Fruit fly (Drosophila melanogaster) whole organism, embryonic: ENCODE results near the gene Ugt35E1.

Experiments used
- Asciz ChIP-seq: fragments of 200-800 bp; sonication (Bioruptor generic); optimal IDR thresholded peaks from 2 replicates; lab custom pipeline; 2017; ENCODE audit warnings: missing biosample characterization, mild to moderate bottlenecking, missing genetic modification characterization, missing genetic modification reagents
- Blimp-1 ChIP-seq: fragments of 200-800 bp; sonication (Bioruptor generic); optimal IDR thresholded peaks from 3 replicates; lab custom pipeline; 2018; ENCODE audit warnings: missing biosample characterization, missing genetic modification characterization, mild to moderate bottlenecking, moderate library complexity, missing genetic modification reagents
- CG10147 ChIP-seq: fragments of 200-800 bp; sonication (Bioruptor generic); optimal IDR thresholded peaks from 2 replicates; lab custom pipeline; 2019; ENCODE audit warnings: missing biosample characterization, mild to moderate bottlenecking, missing genetic modification characterization, moderate library complexity
- CG10366 ChIP-seq: fragments of 200-800 bp; sonication (Bioruptor generic); IDR thresholded peaks from 2 replicates; pipeline ENCODE4 v1.3.6; 2022; ENCODE audit warnings: missing biosample characterization, missing genetic modification characterization
- CG11560 ChIP-seq: fragments of 200-800 bp; sonication (Bioruptor generic); IDR thresholded peaks from 3 replicates; pipeline ENCODE4 v1.3.6; 2022; ENCODE audit warnings: missing biosample characterization, missing genetic modification characterization
- CG13624 ChIP-seq: fragments of 200-800 bp; sonication (Bioruptor generic); optimal IDR thresholded peaks from 2 replicates; lab custom pipeline; 2016; ENCODE audit warnings: missing biosample characterization, missing genetic modification characterization
- CG16863 ChIP-seq: fragments of 200-800 bp; sonication (Bioruptor generic); optimal IDR thresholded peaks from 3 replicates; lab custom pipeline; 2016; ENCODE audit warnings: missing biosample characterization, missing genetic modification characterization
- CG17612 ChIP-seq: fragments of 200-800 bp; sonication (Bioruptor generic); IDR thresholded peaks from 2 replicates; pipeline ENCODE4 v1.3.6; 2022; ENCODE audit warnings: missing biosample characterization, missing genetic modification characterization
- CG18011 ChIP-seq: fragments of 200-800 bp; sonication (Bioruptor generic); optimal IDR thresholded peaks from 2 replicates; lab custom pipeline; 2017; ENCODE audit warnings: missing biosample characterization, missing genetic modification characterization, mild to moderate bottlenecking, moderate library complexity, missing genotype
- CG18619 ChIP-seq: fragments of 200-800 bp; sonication (Bioruptor generic); optimal IDR thresholded peaks from 3 replicates; lab custom pipeline; 2017; ENCODE audit warnings: missing biosample characterization, mild to moderate bottlenecking, missing genetic modification characterization
- CG2712 ChIP-seq: fragments of 200-800 bp; optimal IDR thresholded peaks from 3 replicates; lab custom pipeline; 2019; ENCODE audit warnings: missing biosample characterization, mild to moderate bottlenecking, missing genetic modification characterization, moderate library complexity
- CG30431 ChIP-seq: fragments of 200-800 bp; sonication (Bioruptor generic); optimal IDR thresholded peaks from 2 replicates; lab custom pipeline; 2017; ENCODE audit warnings: missing biosample characterization, missing genetic modification characterization
- CG31365 ChIP-seq: fragments of 200-800 bp; sonication (Bioruptor generic); optimal IDR thresholded peaks from 2 replicates; lab custom pipeline; 2018; ENCODE audit warnings: missing biosample characterization, mild to moderate bottlenecking, missing genetic modification characterization
- CG34422 ChIP-seq: fragments of 200-800 bp; sonication (Bioruptor generic); IDR thresholded peaks from 3 replicates; pipeline ENCODE4 v1.3.6; 2022; ENCODE audit warnings: missing biosample characterization, missing genetic modification characterization
- CG4282 ChIP-seq: fragments of 200-800 bp; sonication (Bioruptor generic); optimal IDR thresholded peaks from 2 replicates; lab custom pipeline; 2016; ENCODE audit warnings: missing biosample characterization, missing genetic modification characterization
- CG43689 ChIP-seq: fragments of 200-800 bp; sonication (Bioruptor generic); IDR thresholded peaks from 2 replicates; pipeline ENCODE4 v1.3.6; 2022; ENCODE audit warnings: missing biosample characterization, missing genetic modification characterization
- CG4707 ChIP-seq: fragments of 200-800 bp; sonication (Bioruptor generic); optimal IDR thresholded peaks from 2 replicates; lab custom pipeline; 2018; ENCODE audit warnings: missing biosample characterization, mild to moderate bottlenecking, missing genetic modification characterization, moderate library complexity
- CG6765 ChIP-seq: fragments of 200-800 bp; sonication (Bioruptor generic); optimal IDR thresholded peaks from 3 replicates; lab custom pipeline; 2017; ENCODE audit warnings: missing biosample characterization, mild to moderate bottlenecking, missing genetic modification characterization
- CG8089 ChIP-seq: fragments of 200-800 bp; sonication (Bioruptor generic); optimal IDR thresholded peaks from 3 replicates; lab custom pipeline; 2016; ENCODE audit warnings: missing biosample characterization, missing genetic modification characterization
- CG9609 ChIP-seq: fragments of 200-800 bp; sonication (Bioruptor generic); optimal IDR thresholded peaks from 3 replicates; lab custom pipeline; 2016; ENCODE audit warnings: missing biosample characterization, missing genetic modification characterization
- CG9727 ChIP-seq: fragments of 200-800 bp; sonication (Bioruptor generic); optimal IDR thresholded peaks from 3 replicates; lab custom pipeline; 2017; ENCODE audit warnings: missing biosample characterization, mild to moderate bottlenecking, missing genetic modification characterization
- Dip2 ChIP-seq: fragments of 200-800 bp; sonication (Bioruptor generic); IDR thresholded peaks from 2 replicates; pipeline ENCODE4 v1.3.6; 2022; ENCODE audit warnings: missing biosample characterization, missing genetic modification characterization
- Hr3 ChIP-seq: fragments of 200-800 bp; sonication (Bioruptor generic); optimal IDR thresholded peaks from 3 replicates; lab custom pipeline; 2016; ENCODE audit warnings: missing biosample characterization, missing genetic modification characterization
- Lpt ChIP-seq: fragments of >200 bp; optimal IDR thresholded peaks from 2 replicates; lab custom pipeline; 2018; ENCODE audit warnings: missing biosample characterization, missing genetic modification characterization
- MESR4 ChIP-seq: fragments of 200-800 bp; sonication (Bioruptor generic); optimal IDR thresholded peaks from 2 replicates; lab custom pipeline; 2018; ENCODE audit warnings: missing biosample characterization, mild to moderate bottlenecking, missing genetic modification characterization, moderate library complexity
- Rx ChIP-seq: fragments of 200-800 bp; sonication (Bioruptor generic); IDR thresholded peaks from 2 replicates; pipeline ENCODE4 v1.3.6; 2022; ENCODE audit warnings: missing biosample characterization, missing genetic modification characterization
- Sox100B ChIP-seq: fragments of 200-800 bp; sonication (Bioruptor generic); optimal IDR thresholded peaks from 3 replicates; lab custom pipeline; 2018; ENCODE audit warnings: missing biosample characterization, mild to moderate bottlenecking, missing genetic modification characterization
- TFAM ChIP-seq: fragments of 200-800 bp; sonication (Bioruptor generic); optimal IDR thresholded peaks from 2 replicates; lab custom pipeline; 2017; ENCODE audit warnings: missing biosample characterization, missing genetic modification characterization, inconsistent platforms
- Tbp ChIP-seq: fragments of >200 bp; optimal IDR thresholded peaks from 2 replicates; lab custom pipeline; 2018; ENCODE audit warnings: missing biosample characterization, missing genetic modification characterization
- ato ChIP-seq: fragments of 200-800 bp; sonication (Bioruptor generic); IDR thresholded peaks from 2 replicates; pipeline ENCODE4 v1.3.6; 2022; ENCODE audit warnings: missing biosample characterization, missing genetic modification characterization; ENCODE audit not compliant: partially characterized antibody
- bowl ChIP-seq: fragments of 200-800 bp; sonication (Bioruptor generic); IDR thresholded peaks from 2 replicates; pipeline ENCODE4 v1.3.6; 2022; ENCODE audit warnings: missing biosample characterization, missing genetic modification characterization
- bsh ChIP-seq, 2 experiments: fragments of 200-800 bp; sonication (Bioruptor generic); optimal IDR thresholded peaks; 2 replicates each; lab custom pipeline; 2017 to 2018; ENCODE audit warnings: mild to moderate bottlenecking in 2 of 2, missing biosample characterization in 2 of 2, missing genetic modification characterization in 2 of 2, moderate library complexity in 1 of 2
- cg ChIP-seq: fragments of 200-800 bp; sonication (Bioruptor generic); optimal IDR thresholded peaks from 3 replicates; lab custom pipeline; 2019; ENCODE audit warnings: missing biosample characterization, mild to moderate bottlenecking, missing genetic modification characterization, moderate library complexity
- disco-r ChIP-seq: fragments of 200-800 bp; sonication (Bioruptor generic); optimal IDR thresholded peaks from 2 replicates; lab custom pipeline; 2016; ENCODE audit warnings: missing biosample characterization, missing genetic modification characterization
- emc ChIP-seq: fragments of 200-800 bp; sonication (Bioruptor generic); optimal IDR thresholded peaks from 2 replicates; lab custom pipeline; 2016; ENCODE audit warnings: missing biosample characterization, missing genetic modification characterization
- fu2 ChIP-seq: fragments of 200-800 bp; sonication (Bioruptor generic); optimal IDR thresholded peaks from 2 replicates; lab custom pipeline; 2016; ENCODE audit warnings: missing biosample characterization, missing genetic modification characterization
- gcm2 ChIP-seq: fragments of 200-800 bp; sonication (Bioruptor generic); optimal IDR thresholded peaks from 2 replicates; lab custom pipeline; 2016; ENCODE audit warnings: missing biosample characterization, missing genetic modification characterization
- gt ChIP-seq: fragments of 200-800 bp; sonication (Bioruptor generic); IDR thresholded peaks from 2 replicates; pipeline ENCODE4 v1.3.6; 2022; ENCODE audit warnings: missing biosample characterization, missing genetic modification characterization
- lmd ChIP-seq: fragments of 200-800 bp; sonication (Bioruptor generic); IDR thresholded peaks from 2 replicates; pipeline ENCODE4 v1.3.6; 2022; ENCODE audit warnings: missing biosample characterization, missing genetic modification characterization
- mirr ChIP-seq: fragments of 200-800 bp; sonication (Bioruptor generic); optimal IDR thresholded peaks from 3 replicates; lab custom pipeline; 2018; ENCODE audit warnings: missing biosample characterization, mild to moderate bottlenecking, missing genetic modification characterization
- p53 ChIP-seq: fragments of 200-800 bp; sonication (Bioruptor generic); optimal IDR thresholded peaks from 2 replicates; lab custom pipeline; 2016; ENCODE audit warnings: missing biosample characterization, missing genetic modification characterization
- pb ChIP-seq: fragments of 200-800 bp; sonication (Bioruptor generic); optimal IDR thresholded peaks from 3 replicates; lab custom pipeline; 2016; ENCODE audit warnings: missing biosample characterization, missing genetic modification characterization
- phol ChIP-seq: fragments of 200-800 bp; sonication (Bioruptor generic); optimal IDR thresholded peaks from 3 replicates; lab custom pipeline; 2018; ENCODE audit warnings: missing biosample characterization, mild to moderate bottlenecking, missing genetic modification characterization, moderate library complexity
- pnt ChIP-seq: fragments of 200-800 bp; sonication (Bioruptor generic); optimal IDR thresholded peaks from 3 replicates; lab custom pipeline; 2016; ENCODE audit warnings: missing biosample characterization, missing genetic modification characterization
- ranshi ChIP-seq: fragments of 200-800 bp; sonication (Bioruptor generic); IDR thresholded peaks from 2 replicates; pipeline ENCODE4 v1.3.6; 2022; ENCODE audit warnings: missing biosample characterization, missing genetic modification characterization
- repo ChIP-seq: fragments of 200-800 bp; sonication (Bioruptor generic); optimal IDR thresholded peaks from 2 replicates; lab custom pipeline; 2016; ENCODE audit warnings: missing biosample characterization, missing genetic modification characterization
- sens ChIP-seq: fragments of 200-800 bp; sonication (Bioruptor generic); peaks from one replicate; lab custom pipeline; 2016; ENCODE audit warnings: missing biosample characterization, missing genetic modification characterization
- sisA ChIP-seq: fragments of 200-800 bp; sonication (Bioruptor generic); IDR thresholded peaks from 2 replicates; pipeline ENCODE4 v1.3.6; 2022; ENCODE audit warnings: missing biosample characterization, missing genetic modification characterization
- sna ChIP-seq: fragments of 200-800 bp; sonication (Bioruptor generic); IDR thresholded peaks from 2 replicates; pipeline ENCODE4 v1.3.6; 2022; ENCODE audit warnings: missing biosample characterization, missing genetic modification characterization; ENCODE audit not compliant: partially characterized antibody
- sug ChIP-seq: fragments of 200-800 bp; optimal IDR thresholded peaks from 2 replicates; lab custom pipeline; 2019; ENCODE audit warnings: missing biosample characterization, mild to moderate bottlenecking, missing genetic modification characterization, moderate library complexity

Ugt35E1 gene

dm6 chr3R:11211291-11212061 lies 45.6 kb upstream of the Ugt35E1 start (continued):
- TF ChIP-seq sna (GFP tag; lab: Robert Waterston, UW): no peak
- TF ChIP-seq CG9727 (GFP tag; lab: Kevin White, UChicago): peak; percentile 61
- peak in 1 of 2 experiments; percentile 69 for TF ChIP-seq bsh (GFP tag; optimal IDR thresholded peaks at IDR 0.05; lab: Kevin White, UChicago)
- peak; percentile 18 for TF ChIP-seq gcm2 (GFP tag; lab: Kevin White, UChicago)
- peak; percentile 19 for TF ChIP-seq CG8089 (GFP tag; lab: Kevin White, UChicago)
- peak; percentile 53 for TF ChIP-seq Sox100B (GFP tag; lab: Kevin White, UChicago)
- TF ChIP-seq repo (GFP tag; lab: Kevin White, UChicago): peak; percentile 51
- TF ChIP-seq CG17612 (GFP tag; lab: Robert Waterston, UW): peak; percentile 76
- peak; percentile 88 for TF ChIP-seq sug (tag; lab: Kevin White, UChicago)
- peak; percentile 77 for TF ChIP-seq CG34422 (GFP tag; lab: Robert Waterston, UW)
- no peak for TF ChIP-seq TFAM (GFP tag; lab: Kevin White, UChicago)
- TF ChIP-seq CG43689 (GFP tag; lab: Robert Waterston, UW): no peak
- peak; percentile 20 for TF ChIP-seq emc (GFP tag; lab: Kevin White, UChicago)
- TF ChIP-seq sisA: peak; percentile 81
- peak; percentile 23 for TF ChIP-seq cg (GFP tag; lab: Kevin White, UChicago)
- TF ChIP-seq Hr3 (GFP tag; lab: Kevin White, UChicago): peak; percentile 77
- peak; percentile 62 for TF ChIP-seq CG9609
- TF ChIP-seq Blimp-1 (GFP tag; lab: Kevin White, UChicago): peak; percentile 56
- peak; percentile 92 for TF ChIP-seq sens (GFP tag; lab: Kevin White, UChicago)
- TF ChIP-seq CG31365: no peak
- no peak for TF ChIP-seq Lpt (GFP tag; lab: Kevin White, UChicago)
- TF ChIP-seq CG18619 (GFP tag; lab: Kevin White, UChicago): peak; percentile 40
- TF ChIP-seq CG13624 (GFP tag; lab: Kevin White, UChicago): peak; percentile 79
- 0 out of 2 replicates have a peak, but pooled peaks have one; percentile 37 for TF ChIP-seq Rx
- TF ChIP-seq CG11560 (tag; lab: Robert Waterston, UW): no peak
- TF ChIP-seq CG6765: peak; percentile 52
- TF ChIP-seq lmd: peak; percentile 81
- peak; percentile 33; the same call in 1 of the 2 replicates for TF ChIP-seq gt
- peak; percentile 75 for TF ChIP-seq CG10366 (GFP tag; lab: Robert Waterston, UW)
- peak; percentile 63 for TF ChIP-seq bowl (GFP tag; lab: Robert Waterston, UW)
- TF ChIP-seq fu2: peak; percentile 48
- TF ChIP-seq disco-r (GFP tag; lab: Kevin White, UChicago): peak; percentile 41
- peak; percentile 32 for TF ChIP-seq CG30431
- peak; percentile 72 for TF ChIP-seq CG2712 (tag; lab: Kevin White, UChicago)
- peak; percentile 68 for TF ChIP-seq mirr
- TF ChIP-seq p53 (GFP tag; lab: Kevin White, UChicago): no peak
- TF ChIP-seq CG18011: peak; percentile 5
- TF ChIP-seq Tbp (GFP tag; lab: Kevin White, UChicago): no peak
- peak; percentile 34 for TF ChIP-seq pb (GFP tag; lab: Kevin White, UChicago)
- TF ChIP-seq Asciz (GFP tag; lab: Kevin White, UChicago): peak; percentile 73
- TF ChIP-seq CG4707 (GFP tag; lab: Kevin White, UChicago): no peak
- TF ChIP-seq ato: no peak
- TF ChIP-seq CG10147: peak; percentile 53
- peak; percentile 57 for TF ChIP-seq MESR4 (GFP tag; lab: Kevin White, UChicago)
- peak; percentile 14 for TF ChIP-seq CG4282 (GFP tag; lab: Kevin White, UChicago)
- TF ChIP-seq Dip2: no peak
- TF ChIP-seq CG16863: peak; percentile 68
- peak; percentile 63 for TF ChIP-seq pnt (GFP tag; lab: Kevin White, UChicago)
- TF ChIP-seq phol (tag; lab: Kevin White, UChicago): peak; percentile 64
- peak; percentile 68 for TF ChIP-seq ranshi (GFP tag; lab: Robert Waterston, UW)
